Worm (Caenorhabditis elegans) whole organism, mixed stage, embryonic: ENCODE data around the gene vps-24.

Experiments
- M03D4.4 ChIP-seq: sonication (generic microtip); optimal IDR thresholded peaks from 2 replicates; lab custom pipeline; 2017; ENCODE audit warnings: mild to moderate bottlenecking, missing genetic modification characterization, missing compliant biosample characterization
- bed-3 ChIP-seq: fragments of 200-800 bp; sonication (Bioruptor generic); optimal IDR thresholded peaks from 3 replicates; lab custom pipeline; 2018; ENCODE audit warnings: mild to moderate bottlenecking, missing genetic modification characterization, moderate library complexity, missing compliant biosample characterization
- blmp-1 ChIP-seq: fragments of 150-350 bp; optimal IDR thresholded peaks from 2 replicates; lab custom pipeline; 2014; ENCODE audit warnings: missing biosample characterization, missing genetic modification characterization
- ceh-39 ChIP-seq: fragments of 150-350 bp; optimal IDR thresholded peaks from 2 replicates; lab custom pipeline; 2014; ENCODE audit warnings: missing biosample characterization, missing genetic modification characterization
- ceh-43 ChIP-seq: fragments of 200-800 bp; sonication (Bioruptor generic); optimal IDR thresholded peaks from 2 replicates; lab custom pipeline; 2018; ENCODE audit warnings: mild to moderate bottlenecking, missing genetic modification characterization, moderate library complexity, missing compliant biosample characterization
- ceh-83 ChIP-seq: fragments of 200-800 bp; sonication (Bioruptor generic); optimal IDR thresholded peaks from 2 replicates; lab custom pipeline; 2018; ENCODE audit warnings: mild to moderate bottlenecking, missing genetic modification characterization, missing compliant biosample characterization
- ces-1 ChIP-seq: fragments of 150-350 bp; optimal IDR thresholded peaks from 2 replicates; lab custom pipeline; 2014; ENCODE audit warnings: missing biosample characterization, missing genetic modification reagents, missing genetic modification characterization
- drap-1 ChIP-seq: fragments of 200-800 bp; sonication (Bioruptor generic); optimal IDR thresholded peaks from 3 replicates; lab custom pipeline; 2018; ENCODE audit warnings: mild to moderate bottlenecking, missing genetic modification characterization, missing compliant biosample characterization
- elt-1 ChIP-seq: sonication (generic microtip); optimal IDR thresholded peaks from 2 replicates; lab custom pipeline; 2017; ENCODE audit warnings: missing genetic modification characterization, mild to moderate bottlenecking, missing compliant biosample characterization, antibody characterized with exemption, moderate library complexity, borderline replicate concordance; ENCODE audit not compliant: insufficient read depth
- flh-1 ChIP-seq: fragments of 200-800 bp; sonication (Bioruptor generic); optimal IDR thresholded peaks from 2 replicates; lab custom pipeline; 2018; ENCODE audit warnings: mild to moderate bottlenecking, missing genetic modification characterization, moderate library complexity, missing compliant biosample characterization
- ham-2 ChIP-seq: fragments of 200-800 bp; sonication (Bioruptor generic); optimal IDR thresholded peaks from 2 replicates; lab custom pipeline; 2018; ENCODE audit warnings: mild to moderate bottlenecking, missing genetic modification characterization, missing compliant biosample characterization
- hlh-1 ChIP-seq: fragments of 150-350 bp; optimal IDR thresholded peaks from 2 replicates; lab custom pipeline; 2014; ENCODE audit warnings: missing biosample characterization, missing genetic modification reagents, missing genetic modification characterization
- lin-13 ChIP-seq: fragments of 150-350 bp; optimal IDR thresholded peaks from 2 replicates; lab custom pipeline; 2014; ENCODE audit warnings: missing biosample characterization, missing genetic modification characterization
- lin-32 ChIP-seq: fragments of 200-800 bp; sonication (Bioruptor generic); optimal IDR thresholded peaks from 2 replicates; lab custom pipeline; 2018; ENCODE audit warnings: mild to moderate bottlenecking, missing genetic modification characterization, missing compliant biosample characterization
- lsy-2 ChIP-seq: fragments of 150-350 bp; optimal IDR thresholded peaks from 2 replicates; lab custom pipeline; 2014; ENCODE audit warnings: missing biosample characterization, missing genetic modification characterization
- mab-5 ChIP-seq: fragments of 150-350 bp; optimal IDR thresholded peaks from 2 replicates; lab custom pipeline; 2014; ENCODE audit warnings: missing biosample characterization, missing genetic modification characterization
- mep-1 ChIP-seq: fragments of 150-350 bp; optimal IDR thresholded peaks from 2 replicates; lab custom pipeline; 2017; ENCODE audit warnings: missing biosample characterization, missing genetic modification reagents, missing genetic modification characterization, inconsistent platforms
- mls-2 ChIP-seq: sonication (generic microtip); optimal IDR thresholded peaks from 2 replicates; lab custom pipeline; 2016; ENCODE audit warnings: mild to moderate bottlenecking, missing genetic modification characterization, moderate library complexity, missing compliant biosample characterization
- nhr-12 ChIP-seq: fragments of 150-350 bp; optimal IDR thresholded peaks from 2 replicates; lab custom pipeline; 2014; ENCODE audit warnings: missing biosample characterization, missing genetic modification characterization
- nhr-2 ChIP-seq: fragments of 150-350 bp; optimal IDR thresholded peaks from 2 replicates; lab custom pipeline; 2014; ENCODE audit warnings: missing biosample characterization, missing genetic modification characterization
- nhr-237 ChIP-seq: fragments of 150-350 bp; optimal IDR thresholded peaks from 2 replicates; lab custom pipeline; 2014; ENCODE audit warnings: missing biosample characterization, missing genetic modification characterization
- nhr-28 ChIP-seq: fragments of 150-350 bp; optimal IDR thresholded peaks from 2 replicates; lab custom pipeline; 2014; ENCODE audit warnings: missing biosample characterization, missing genetic modification characterization
- nhr-76 ChIP-seq: sonication (generic microtip); optimal IDR thresholded peaks from 2 replicates; lab custom pipeline; 2017; ENCODE audit warnings: missing biosample characterization, missing genetic modification characterization
- pha-4 ChIP-seq: fragments of 150-350 bp; optimal IDR thresholded peaks from 2 replicates; lab custom pipeline; 2018; ENCODE audit warnings: missing biosample characterization, missing genetic modification reagents, missing genetic modification characterization
- sem-2 ChIP-seq: fragments of 200-800 bp; sonication (Bioruptor generic); optimal IDR thresholded peaks from 2 replicates; lab custom pipeline; 2018; ENCODE audit warnings: mild to moderate bottlenecking, missing genetic modification characterization, missing compliant biosample characterization
- snpc-4 ChIP-seq: fragments of 150-350 bp; optimal IDR thresholded peaks from 2 replicates; lab custom pipeline; 2014; ENCODE audit warnings: missing biosample characterization, missing genetic modification characterization
- sptf-1 ChIP-seq: sonication (generic microtip); optimal IDR thresholded peaks from 2 replicates; lab custom pipeline; 2017; ENCODE audit warnings: mild to moderate bottlenecking, missing genetic modification characterization, moderate library complexity, missing compliant biosample characterization
- unc-120 ChIP-seq: sonication (generic microtip); optimal IDR thresholded peaks from 2 replicates; lab custom pipeline; 2017; ENCODE audit warnings: missing genetic modification characterization, missing compliant biosample characterization; ENCODE audit not compliant: poor library complexity, severe bottlenecking
- unc-39 ChIP-seq: fragments of 150-350 bp; optimal IDR thresholded peaks from 2 replicates; lab custom pipeline; 2014; ENCODE audit warnings: missing biosample characterization, missing genetic modification characterization
- unc-62 ChIP-seq: fragments of 150-350 bp; optimal IDR thresholded peaks from 2 replicates; lab custom pipeline; 2014; ENCODE audit warnings: missing biosample characterization, missing genetic modification reagents, missing genetic modification characterization
- zip-8 ChIP-seq: fragments of 150-350 bp; optimal IDR thresholded peaks from 2 replicates; lab custom pipeline; 2014; ENCODE audit warnings: missing biosample characterization, missing genetic modification characterization

The vps-24 gene

ce11 chrII:4974448-4974951, 19.3 kb upstream of the vps-24 start:
- no peak for TF ChIP-seq elt-1 (tag; lab: Kevin White, UChicago)
- TF ChIP-seq lin-32 (GFP tag; lab: Kevin White, UChicago) = peak; percentile 54

ce11 chrII:4975311-4975710, 18.5 kb upstream of the vps-24 start:
- TF ChIP-seq ham-2 (no peak), lsy-2 (tag; lab: Kevin White, UChicago) (no peak), pha-4 (peak; percentile 24), nhr-2 (tag; lab: Kevin White, UChicago) (peak; percentile 67), mep-1 (tag; lab: Kevin White, UChicago) (no peak), unc-39 (tag; lab: Kevin White, UChicago) (no peak), lin-13 (tag; lab: Kevin White, UChicago) (no peak), ceh-39 (tag; lab: Kevin White, UChicago) (no peak), snpc-4 (tag; lab: Kevin White, UChicago) (no peak), flh-1 (GFP tag; lab: Kevin White, UChicago) (no peak), nhr-237 (tag; lab: Kevin White, UChicago) (no peak), blmp-1 (tag; lab: Kevin White, UChicago) (no peak)

ce11 chrII:4981682-4982404, 12.0 kb upstream of the vps-24 start:
- TF ChIP-seq M03D4.4 = no peak
- peak; percentile 21 for TF ChIP-seq hlh-1
- TF ChIP-seq lin-32 (GFP tag; lab: Kevin White, UChicago) = peak; percentile 92

ce11 chrII:4984151-4984550, 9.6 kb upstream of the vps-24 start:
- TF ChIP-seq zip-8 (tag; lab: Kevin White, UChicago) (no peak), unc-62 (GFP tag; lab: Kevin White, UChicago) (no peak), mab-5 (tag; lab: Kevin White, UChicago) (no peak), mep-1 (tag; lab: Kevin White, UChicago) (no peak), nhr-28 (no peak), unc-120 (tag; lab: Kevin White, UChicago) (no peak), bed-3 (GFP tag; lab: Kevin White, UChicago) (no peak), ham-2 (no peak), sem-2 (GFP tag; lab: Kevin White, UChicago) (no peak), lin-13 (tag; lab: Kevin White, UChicago) (no peak), lin-32 (GFP tag; lab: Kevin White, UChicago) (no peak), sptf-1 (no peak)

ce11 chrII:4985961-4986503, 7.8 kb upstream of the vps-24 start:
- no peak for TF ChIP-seq lin-32 (GFP tag; lab: Kevin White, UChicago)
- peak; percentile 87 for TF ChIP-seq elt-1 (tag; lab: Kevin White, UChicago)
- TF ChIP-seq mls-2 (tag; lab: Kevin White, UChicago) = no peak
- no peak for TF ChIP-seq drap-1 (GFP tag; lab: Kevin White, UChicago)
- TF ChIP-seq nhr-2 (tag; lab: Kevin White, UChicago) = peak; percentile 93
- TF ChIP-seq bed-3 (GFP tag; lab: Kevin White, UChicago) = no peak
- TF ChIP-seq zip-8 (tag; lab: Kevin White, UChicago) = peak; percentile 82
- TF ChIP-seq ces-1 (GFP tag; lab: Kevin White, UChicago) = peak; percentile 15
- no peak for TF ChIP-seq flh-1 (GFP tag; lab: Kevin White, UChicago)
- TF ChIP-seq pha-4 = no peak
- TF ChIP-seq lin-13 (tag; lab: Kevin White, UChicago) = no peak
- TF ChIP-seq ceh-83 (GFP tag; lab: Kevin White, UChicago) = peak; percentile 58
- TF ChIP-seq nhr-76 = no peak
- TF ChIP-seq unc-62 (GFP tag; lab: Kevin White, UChicago) = peak; percentile 60
- TF ChIP-seq ceh-43 (GFP tag; lab: Kevin White, UChicago) = no peak
- TF ChIP-seq M03D4.4 = no peak
- no peak for TF ChIP-seq ceh-39 (tag; lab: Kevin White, UChicago)
- TF ChIP-seq sptf-1 = peak; percentile 1
- no peak for TF ChIP-seq snpc-4 (tag; lab: Kevin White, UChicago)
- no peak for TF ChIP-seq nhr-12 (tag; lab: Kevin White, UChicago)
